Worm (Caenorhabditis elegans): ENCODE results near the gene dpy-19.
A peak's percentile ranks its signal among the peaks of the same experiment; 100 is the strongest.

dpy-19 gene

ce11 chrIII:8652922-8653321, 14.4 kb downstream of the dpy-19 start (continued):
- TF ChIP-seq vab-7 (GFP tag; IDR thresholded peaks at IDR 0.05) = peak; percentile 83
- TF ChIP-seq rbr-2 (tag; optimal IDR thresholded peaks at IDR 0.05) = peak; percentile 47
- no peak for TF ChIP-seq pqm-1 (tag; optimal IDR thresholded peaks at IDR 0.05)
- TF ChIP-seq fos-1 (tag; optimal IDR thresholded peaks at IDR 0.05) = no peak
- peak in 1 of 2 experiments; percentile 37 for TF ChIP-seq daf-16 (GFP tag; optimal IDR thresholded peaks at IDR 0.05)
- TF ChIP-seq daf-16 (tag; optimal IDR thresholded peaks at IDR 0.05) = peak; percentile 26
- TF ChIP-seq cey-2 (tag; optimal IDR thresholded peaks at IDR 0.05; ENCODE audit: borderline replicate concordance, insufficient read depth) = no peak
- TF ChIP-seq D1046.2 (GFP tag; IDR thresholded peaks at IDR 0.05) = no peak
- peak; percentile 20 for TF ChIP-seq dve-1 (tag; optimal IDR thresholded peaks at IDR 0.05; ENCODE audit: insufficient read depth)
- peak in 1 of 2 experiments; percentile 17 for TF ChIP-seq hif-1 (tag; optimal IDR thresholded peaks at IDR 0.05)
- peak; percentile 11 to 64; a peak in 1 of 4 replicates for TF ChIP-seq madf-5 (GFP tag; IDR thresholded peaks at IDR 0.05)
- no peak for TF ChIP-seq nhr-237 (tag; optimal IDR thresholded peaks at IDR 0.05)
- TF ChIP-seq ceh-82 (tag; optimal IDR thresholded peaks at IDR 0.05) = no peak
- TF ChIP-seq lin-13 (GFP tag; optimal IDR thresholded peaks at IDR 0.05) = peak; percentile 47
- TF ChIP-seq ctbp-1 (GFP tag; IDR thresholded peaks at IDR 0.05) = peak; percentile 51; the same call in 1 of the 2 replicates
- no peak for TF ChIP-seq lin-29 (GFP tag; IDR thresholded peaks at IDR 0.05)
- no peak for TF ChIP-seq unc-39 (tag; optimal IDR thresholded peaks at IDR 0.05)
- TF ChIP-seq skn-1 (tag; optimal IDR thresholded peaks at IDR 0.05) = no peak
- peak; percentile 5 for TF ChIP-seq aly-2 (tag; optimal IDR thresholded peaks at IDR 0.05)
- TF ChIP-seq ZK546.5 (tag; optimal IDR thresholded peaks at IDR 0.05) = no peak

DNA sequence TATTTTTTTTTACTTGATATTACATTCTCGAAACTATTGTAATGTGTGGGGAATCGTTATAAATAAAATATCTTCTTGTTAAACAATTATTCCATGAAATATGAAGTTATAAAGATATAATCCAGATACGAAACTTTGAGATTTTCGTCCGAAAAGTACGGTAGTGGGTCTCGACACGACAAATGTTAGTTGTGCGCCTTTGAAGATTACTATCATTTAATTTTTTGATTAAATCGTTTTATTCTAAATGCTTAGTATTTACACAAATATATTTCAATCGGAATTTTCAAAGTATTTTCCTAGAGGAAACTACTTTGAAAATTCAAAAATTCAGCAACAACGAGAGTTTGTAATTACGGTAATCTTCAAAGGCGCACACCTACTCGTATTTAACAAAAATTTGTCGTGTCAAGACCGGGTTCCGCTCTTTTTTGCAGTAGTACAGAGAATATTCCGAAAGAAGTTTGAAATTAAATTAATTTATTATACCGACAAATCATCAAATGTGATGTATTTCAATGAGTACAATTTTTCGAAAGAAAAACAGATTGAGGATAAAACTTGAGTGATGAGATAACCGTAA, 15.1 kb downstream of the dpy-19 start:
- peak; percentile 19 for TF ChIP-seq dve-1 (tag; optimal IDR thresholded peaks at IDR 0.05; ENCODE audit: insufficient read depth)
- peak; percentile 7 for TF ChIP-seq nhr-77 (tag; optimal IDR thresholded peaks at IDR 0.05)
- peak; percentile 84 for TF ChIP-seq zfp-3 (GFP tag; conservative IDR thresholded peaks at IDR 0.05)
- no peak for TF ChIP-seq cey-2 (tag; optimal IDR thresholded peaks at IDR 0.05; ENCODE audit: borderline replicate concordance, insufficient read depth)
- TF ChIP-seq php-3 (GFP tag; IDR thresholded peaks at IDR 0.05) = no peak
- no peak for TF ChIP-seq hmg-1.1 (GFP tag; IDR thresholded peaks at IDR 0.05)
- peak; percentile 30; the same call in 1 of the 2 replicates for TF ChIP-seq lin-38 (GFP tag; IDR thresholded peaks at IDR 0.05)
- peak; percentile 13; the same call in 1 of the 2 replicates for TF ChIP-seq dmd-6 (GFP tag; IDR thresholded peaks at IDR 0.05)
- TF ChIP-seq mxl-3 (GFP tag; optimal IDR thresholded peaks at IDR 0.05) = no peak
- no peak for TF ChIP-seq nhr-6 (tag; optimal IDR thresholded peaks at IDR 0.05)
- TF ChIP-seq F10B5.3 (tag; optimal IDR thresholded peaks at IDR 0.05) = no peak
- TF ChIP-seq ces-1 (GFP tag; optimal IDR thresholded peaks at IDR 0.05) = no peak
- peak; percentile 23 for TF ChIP-seq T20F7.1 (GFP tag; optimal IDR thresholded peaks at IDR 0.05)
- peak; percentile 16 for TF ChIP-seq hlh-30 (tag; optimal IDR thresholded peaks at IDR 0.05; ENCODE audit: insufficient read depth)
- 0 out of 2 replicates have a peak, but pooled peaks have one; percentile 6 for TF ChIP-seq Y75B8A.6 (GFP tag; IDR thresholded peaks at IDR 0.05)
- no peak for TF ChIP-seq rbr-2 (tag; optimal IDR thresholded peaks at IDR 0.05)
- no peak for TF ChIP-seq daf-16 (GFP tag; optimal IDR thresholded peaks at IDR 0.05)
- peak; percentile 44 for TF ChIP-seq daf-16 (tag; optimal IDR thresholded peaks at IDR 0.05)
- no peak for TF ChIP-seq snpc-4 (tag; optimal IDR thresholded peaks at IDR 0.05)
- TF ChIP-seq T26A8.4 (GFP tag; IDR thresholded peaks at IDR 0.05) = peak; percentile 25; the same call in 1 of the 2 replicates

DNA sequence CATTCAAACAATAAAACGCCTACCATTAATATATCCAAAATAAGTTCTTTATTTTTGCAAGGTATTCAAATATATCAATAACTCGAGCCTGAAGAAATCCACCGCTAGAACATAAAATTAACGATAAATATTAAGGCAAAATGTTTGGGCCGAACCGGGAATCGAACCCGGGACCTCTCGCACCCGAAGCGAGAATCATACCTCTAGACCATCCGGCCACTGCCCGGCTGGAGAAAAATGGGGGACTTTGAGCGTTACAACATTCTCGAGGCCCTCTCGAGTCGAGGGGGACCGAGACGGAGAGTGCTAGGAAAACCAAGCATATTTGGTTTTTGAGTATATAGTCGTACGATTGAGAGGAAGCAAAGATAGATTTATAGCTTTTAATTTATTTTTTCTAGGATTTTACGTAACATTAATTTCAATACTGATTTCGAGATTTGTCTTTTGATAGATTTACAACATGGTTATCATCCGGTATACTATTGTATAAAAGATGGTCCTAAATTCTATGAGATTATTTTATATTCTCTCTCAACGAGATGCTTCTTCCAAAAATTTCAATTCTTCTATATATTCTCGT, 17.0 kb downstream of the dpy-19 start, which contains the start of gene flp-23:
flp-23 (plus strand) TSS at position 533 of the 583 bp plus-strand sequence.
- TF ChIP-seq nhr-76 (tag; optimal IDR thresholded peaks at IDR 0.05) (no peak), nhr-10 (tag; optimal IDR thresholded peaks at IDR 0.05) (no peak), nhr-28 (tag; optimal IDR thresholded peaks at IDR 0.05) (no peak), arid-1 (GFP tag; conservative IDR thresholded peaks at IDR 0.05) (0 out of 2 replicates have a peak, but pooled peaks have one; percentile 40), mep-1 (tag; optimal IDR thresholded peaks at IDR 0.05) (peak; percentile 37), snpc-1.2 (GFP tag; IDR thresholded peaks at IDR 0.05) (no peak), daf-16 (GFP tag; optimal IDR thresholded peaks at IDR 0.05) (peak in 1 of 2 experiments; percentile 18), daf-16 (tag; optimal IDR thresholded peaks at IDR 0.05) (peak; percentile 26), lin-15B (tag; optimal IDR thresholded peaks at IDR 0.05) (no peak), zip-11 (GFP tag; IDR thresholded peaks at IDR 0.05) (no peak), skn-1 (tag; optimal IDR thresholded peaks at IDR 0.05) (no peak), lin-1 (GFP tag; IDR thresholded peaks at IDR 0.05) (no peak), madf-5 (GFP tag; IDR thresholded peaks at IDR 0.05) (no peak), dve-1 (tag; optimal IDR thresholded peaks at IDR 0.05; ENCODE audit: insufficient read depth) (peak; percentile 2), nhr-42 (GFP tag; IDR thresholded peaks at IDR 0.05) (no peak), hmg-1.1 (GFP tag; IDR thresholded peaks at IDR 0.05) (peak; percentile 73), Y75B8A.6 (GFP tag; IDR thresholded peaks at IDR 0.05) (no peak), F10B5.3 (tag; optimal IDR thresholded peaks at IDR 0.05) (no peak), egl-27 (tag; optimal IDR thresholded peaks at IDR 0.05) (no peak)

Data from whole organism, L4 larva.